Fruit fly (Drosophila melanogaster) whole organism, embryonic: ENCODE data around the gene CG13850.

ENCODE experiments used
- Asciz ChIP-seq: fragments of 200-800 bp; sonication (Bioruptor generic); optimal IDR thresholded peaks from 2 replicates; lab custom pipeline; 2017; ENCODE audit warnings: missing biosample characterization, mild to moderate bottlenecking, missing genetic modification characterization, missing genetic modification reagents
- Atf6 ChIP-seq: fragments of 200-800 bp; sonication (Bioruptor generic); IDR thresholded peaks from 2 replicates; pipeline ENCODE4 v1.3.6; 2022; ENCODE audit warnings: missing biosample characterization, missing genetic modification characterization
- CG10274 ChIP-seq: fragments of 200-800 bp; sonication (Bioruptor generic); optimal IDR thresholded peaks from 3 replicates; lab custom pipeline; 2017; ENCODE audit warnings: missing biosample characterization, mild to moderate bottlenecking, missing genetic modification characterization
- CG17361 ChIP-seq: fragments of 200-800 bp; sonication (Bioruptor generic); IDR thresholded peaks from 3 replicates; pipeline ENCODE4 v1.3.6; 2022; ENCODE audit warnings: missing biosample characterization, missing genetic modification characterization
- HLH54F ChIP-seq: fragments of 200-800 bp; sonication (Bioruptor generic); optimal IDR thresholded peaks from 3 replicates; lab custom pipeline; 2016; ENCODE audit warnings: missing biosample characterization, missing genetic modification characterization
- MBD-R2 ChIP-seq: fragments of 200-800 bp; sonication (Bioruptor generic); IDR thresholded peaks from 2 replicates; pipeline ENCODE4 v1.3.6; 2022; ENCODE audit warnings: missing biosample characterization, missing genetic modification characterization
- MESR4 ChIP-seq: fragments of 200-800 bp; sonication (Bioruptor generic); optimal IDR thresholded peaks from 2 replicates; lab custom pipeline; 2018; ENCODE audit warnings: missing biosample characterization, mild to moderate bottlenecking, missing genetic modification characterization, moderate library complexity
- Xbp1 ChIP-seq: fragments of 200-800 bp; sonication (Bioruptor generic); optimal IDR thresholded peaks from 3 replicates; lab custom pipeline; 2016; ENCODE audit warnings: missing biosample characterization, mild to moderate bottlenecking, missing genetic modification characterization
- ash1 ChIP-seq: fragments of 200-800 bp; sonication (Bioruptor generic); optimal IDR thresholded peaks from 2 replicates; lab custom pipeline; 2018; ENCODE audit warnings: missing biosample characterization, mild to moderate bottlenecking, missing genetic modification characterization
- bcd ChIP-seq: fragments of 200-800 bp; sonication (Bioruptor generic); optimal IDR thresholded peaks from 2 replicates; lab custom pipeline; 2017; ENCODE audit warnings: missing biosample characterization, mild to moderate bottlenecking, missing genetic modification characterization
- ewg ChIP-seq: fragments of 200-800 bp; sonication (Bioruptor generic); optimal IDR thresholded peaks from 3 replicates; lab custom pipeline; 2017; ENCODE audit warnings: mild to moderate bottlenecking, missing biosample characterization, missing genetic modification reagents, missing genetic modification characterization
- p53 ChIP-seq: fragments of 200-800 bp; sonication (Bioruptor generic); optimal IDR thresholded peaks from 2 replicates; lab custom pipeline; 2016; ENCODE audit warnings: missing biosample characterization, missing genetic modification characterization
- tap ChIP-seq: fragments of 200-800 bp; optimal IDR thresholded peaks from 3 replicates; lab custom pipeline; 2019; ENCODE audit warnings: missing biosample characterization, mild to moderate bottlenecking, missing genetic modification characterization, moderate library complexity

DNA sequence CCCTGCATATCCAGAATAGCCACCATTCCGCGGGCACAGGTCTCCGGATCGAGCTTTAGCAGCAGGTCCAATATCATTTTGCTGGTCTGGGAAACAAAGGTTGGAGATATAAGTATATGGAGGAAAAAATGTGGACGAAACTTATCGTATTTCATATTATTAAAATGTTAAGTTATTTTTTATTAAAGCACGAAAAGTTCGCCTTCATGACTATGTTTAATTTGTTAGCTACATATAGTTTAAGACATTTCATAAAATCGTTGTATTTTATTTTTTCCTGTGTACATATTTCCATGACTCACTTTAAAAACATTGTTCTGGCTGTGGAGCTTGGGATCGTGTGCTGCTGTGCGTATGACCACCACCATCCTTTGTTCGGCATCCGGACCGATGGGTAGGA is 13.3 kb upstream of the CG13850 start:
- TF ChIP-seq ewg (GFP tag; lab: Kevin White, UChicago): no peak
- TF ChIP-seq bcd (GFP tag; lab: Kevin White, UChicago): no peak
- peak; percentile 14 for TF ChIP-seq Xbp1
- TF ChIP-seq CG10274 (GFP tag; lab: Kevin White, UChicago): no peak
- no peak for TF ChIP-seq tap (tag; lab: Kevin White, UChicago)
- no peak for TF ChIP-seq Atf6
- no peak for TF ChIP-seq p53 (GFP tag; lab: Kevin White, UChicago)
- no peak for TF ChIP-seq MESR4 (GFP tag; lab: Kevin White, UChicago)
- TF ChIP-seq CG17361: no peak
- TF ChIP-seq Asciz: no peak
- no peak for TF ChIP-seq ash1 (GFP tag; lab: Kevin White, UChicago)
- no peak for TF ChIP-seq HLH54F (GFP tag; lab: Kevin White, UChicago)
- no peak for TF ChIP-seq MBD-R2 (GFP tag; lab: Robert Waterston, UW)
